Fruit fly (Drosophila melanogaster) whole organism, embryonic: ENCODE data around the gene ksr.

ENCODE experiments used
- ATbp ChIP-seq: fragments of 200-800 bp; sonication (Bioruptor generic); optimal IDR thresholded peaks from 2 replicates; lab custom pipeline; 2017; ENCODE audit warnings: missing biosample characterization, mild to moderate bottlenecking, missing genetic modification characterization, missing genetic modification reagents
- Adf1 ChIP-seq: fragments of 200-800 bp; sonication (Bioruptor generic); IDR thresholded peaks from 2 replicates; pipeline ENCODE4 v1.3.6; 2022; ENCODE audit warnings: missing biosample characterization, missing genetic modification characterization
- CG10543 ChIP-seq: fragments of 200-800 bp; sonication (Bioruptor generic); optimal IDR thresholded peaks from 3 replicates; lab custom pipeline; 2017; ENCODE audit warnings: missing biosample characterization, mild to moderate bottlenecking, missing genetic modification characterization, moderate library complexity
- CG11398 ChIP-seq: fragments of 200-800 bp; sonication (Bioruptor generic); optimal IDR thresholded peaks from 2 replicates; lab custom pipeline; 2016; ENCODE audit warnings: missing biosample characterization, missing genetic modification characterization
- CG13624 ChIP-seq: fragments of 200-800 bp; sonication (Bioruptor generic); optimal IDR thresholded peaks from 2 replicates; lab custom pipeline; 2016; ENCODE audit warnings: missing biosample characterization, missing genetic modification characterization
- CG15269 ChIP-seq: fragments of 200-800 bp; sonication (Bioruptor generic); optimal IDR thresholded peaks from 2 replicates; lab custom pipeline; 2018; ENCODE audit warnings: missing biosample characterization, mild to moderate bottlenecking, missing genetic modification characterization, moderate library complexity
- CG15601 ChIP-seq: fragments of 200-800 bp; sonication (Bioruptor generic); optimal IDR thresholded peaks from 3 replicates; lab custom pipeline; 2019; ENCODE audit warnings: missing biosample characterization, mild to moderate bottlenecking, missing genetic modification characterization, moderate library complexity
- CG16779 ChIP-seq: fragments of 200-800 bp; sonication (Bioruptor generic); IDR thresholded peaks from 2 replicates; pipeline ENCODE4 v1.3.6; 2022; ENCODE audit warnings: missing biosample characterization, missing genetic modification characterization
- CG1792 ChIP-seq: fragments of 200-800 bp; sonication (Bioruptor generic); optimal IDR thresholded peaks from 2 replicates; lab custom pipeline; 2016; ENCODE audit warnings: missing biosample characterization, missing genetic modification characterization
- CG31441 ChIP-seq: fragments of 200-800 bp; sonication (Bioruptor generic); IDR thresholded peaks from 2 replicates; pipeline ENCODE4 v1.3.6; 2022; ENCODE audit warnings: missing biosample characterization, missing genetic modification characterization
- CG32772 ChIP-seq: fragments of 200-800 bp; sonication (Bioruptor generic); IDR thresholded peaks from 2 replicates; pipeline ENCODE4 v1.3.6; 2022; ENCODE audit warnings: missing biosample characterization, missing genetic modification characterization
- CG43689 ChIP-seq: fragments of 200-800 bp; sonication (Bioruptor generic); IDR thresholded peaks from 2 replicates; pipeline ENCODE4 v1.3.6; 2022; ENCODE audit warnings: missing biosample characterization, missing genetic modification characterization
- CG7372 ChIP-seq: fragments of 200-800 bp; sonication (Bioruptor generic); IDR thresholded peaks from 2 replicates; pipeline ENCODE4 v1.3.6; 2022; ENCODE audit warnings: missing biosample characterization, missing genetic modification characterization
- Chrac-16 ChIP-seq: fragments of 200-800 bp; sonication (Bioruptor generic); optimal IDR thresholded peaks from 3 replicates; lab custom pipeline; 2016; ENCODE audit warnings: missing biosample characterization, missing genetic modification characterization
- Dad ChIP-seq: fragments of 200-800 bp; sonication (Bioruptor generic); optimal IDR thresholded peaks from 3 replicates; lab custom pipeline; 2016; ENCODE audit warnings: missing biosample characterization, missing genetic modification characterization
- Dek ChIP-seq: fragments of 200-800 bp; sonication (Bioruptor generic); optimal IDR thresholded peaks from 3 replicates; lab custom pipeline; 2019; ENCODE audit warnings: missing biosample characterization, mild to moderate bottlenecking, missing genetic modification characterization, moderate library complexity
- Dfd ChIP-seq, 2 experiments: fragments of >200 bp; optimal IDR thresholded peaks; 2 replicates each; lab custom pipeline; 2017; ENCODE audit warnings: missing biosample characterization in 2 of 2, missing genetic modification characterization in 2 of 2
- Drgx ChIP-seq: fragments of 200-800 bp; sonication (Bioruptor generic); IDR thresholded peaks from 2 replicates; pipeline ENCODE4 v1.3.6; 2022; ENCODE audit warnings: missing biosample characterization, missing genetic modification characterization
- Lpt ChIP-seq: fragments of >200 bp; optimal IDR thresholded peaks from 2 replicates; lab custom pipeline; 2018; ENCODE audit warnings: missing biosample characterization, missing genetic modification characterization
- Med ChIP-seq: fragments of 200-800 bp; sonication (Bioruptor generic); peaks from one replicate; lab custom pipeline; 2016; ENCODE audit warnings: missing biosample characterization, missing genetic modification characterization, mild to moderate bottlenecking, inconsistent platforms, moderate library complexity
- Ptx1 ChIP-seq: fragments of 200-800 bp; sonication (Bioruptor generic); IDR thresholded peaks from 2 replicates; pipeline ENCODE4 v1.3.6; 2022; ENCODE audit warnings: missing biosample characterization, missing genetic modification characterization
- Sry-δ ChIP-seq: fragments of 200-800 bp; sonication (Bioruptor generic); optimal IDR thresholded peaks from 2 replicates; lab custom pipeline; 2016; ENCODE audit warnings: missing biosample characterization, missing genetic modification characterization
- Stat92E ChIP-seq, 3 experiments: fragments of >200 bp in 2 of 3; fragments of 200-800 bp in 1 of 3; sonication (Bioruptor generic) in 1 of 3; optimal IDR thresholded peaks; 2 replicates each; lab custom pipeline; 2017 to 2019; ENCODE audit warnings: missing biosample characterization in 3 of 3, missing genetic modification characterization in 3 of 3, mild to moderate bottlenecking in 1 of 3, moderate library complexity in 1 of 3
- Trl ChIP-seq, 3 experiments: fragments of >200 bp in 2 of 3; fragments of 200-800 bp in 1 of 3; sonication (Bioruptor generic) in 1 of 3; optimal IDR thresholded peaks; 2 replicates in 1 of 3; 3 replicates in 2 of 3; lab custom pipeline; 2016 to 2017; ENCODE audit warnings: missing biosample characterization in 1 of 3, missing genetic modification characterization in 1 of 3
- ac ChIP-seq: fragments of 200-800 bp; sonication (Bioruptor generic); optimal IDR thresholded peaks from 3 replicates; lab custom pipeline; 2017; ENCODE audit warnings: missing biosample characterization, mild to moderate bottlenecking, missing genetic modification characterization
- amos ChIP-seq: fragments of 200-800 bp; sonication (Bioruptor generic); IDR thresholded peaks from 2 replicates; pipeline ENCODE4 v1.3.6; 2022; ENCODE audit warnings: missing biosample characterization, missing genetic modification characterization; ENCODE audit not compliant: partially characterized antibody
- bbx ChIP-seq: fragments of 200-800 bp; sonication (Bioruptor generic); IDR thresholded peaks from 2 replicates; pipeline ENCODE4 v1.3.6; 2022; ENCODE audit warnings: missing biosample characterization, missing genetic modification characterization; ENCODE audit not compliant: partially characterized antibody
- bigmax ChIP-seq: fragments of 200-800 bp; sonication (Bioruptor generic); optimal IDR thresholded peaks from 2 replicates; lab custom pipeline; 2018; ENCODE audit warnings: missing biosample characterization, mild to moderate bottlenecking, missing genetic modification characterization
- br ChIP-seq: fragments of >200 bp; optimal IDR thresholded peaks from 2 replicates; lab custom pipeline; 2017
- crp ChIP-seq, 2 experiments: fragments of 200-800 bp; sonication (Bioruptor generic); optimal IDR thresholded peaks; 2 replicates in 1 of 2; 3 replicates in 1 of 2; lab custom pipeline; 2017; ENCODE audit warnings: missing biosample characterization in 2 of 2, missing genetic modification characterization in 2 of 2, mild to moderate bottlenecking in 1 of 2, moderate library complexity in 1 of 2
- dpn ChIP-seq, 2 experiments: fragments of 200-800 bp; sonication (Bioruptor generic); optimal IDR thresholded peaks; 3 replicates each; lab custom pipeline; 2016; ENCODE audit warnings: missing biosample characterization in 2 of 2, missing genetic modification characterization in 2 of 2
- emc ChIP-seq: fragments of 200-800 bp; sonication (Bioruptor generic); optimal IDR thresholded peaks from 2 replicates; lab custom pipeline; 2016; ENCODE audit warnings: missing biosample characterization, missing genetic modification characterization
- ems ChIP-seq: fragments of 200-800 bp; sonication (Bioruptor generic); optimal IDR thresholded peaks from 3 replicates; lab custom pipeline; 2016; ENCODE audit warnings: missing biosample characterization, missing genetic modification characterization
- eyg ChIP-seq: fragments of 200-800 bp; sonication (Bioruptor generic); optimal IDR thresholded peaks from 3 replicates; lab custom pipeline; 2016; ENCODE audit warnings: missing biosample characterization, missing genetic modification characterization
- gsb ChIP-seq: fragments of 200-800 bp; sonication (Bioruptor generic); IDR thresholded peaks from 2 replicates; pipeline ENCODE4 v1.3.6; 2022; ENCODE audit warnings: missing biosample characterization, missing genetic modification characterization
- kni ChIP-seq: fragments of 200-800 bp; sonication (Bioruptor generic); optimal IDR thresholded peaks from 3 replicates; lab custom pipeline; 2017; ENCODE audit warnings: mild to moderate bottlenecking, missing biosample characterization, missing genetic modification reagents, missing genetic modification characterization
- knrl ChIP-seq: fragments of 200-800 bp; sonication (Bioruptor generic); IDR thresholded peaks from 3 replicates; pipeline ENCODE4 v1.3.6; 2022; ENCODE audit warnings: missing biosample characterization, missing genetic modification characterization; ENCODE audit not compliant: partially characterized antibody
- lab ChIP-seq: fragments of 200-800 bp; sonication (Bioruptor generic); optimal IDR thresholded peaks from 3 replicates; lab custom pipeline; 2017; ENCODE audit warnings: missing biosample characterization, missing genetic modification characterization, mild to moderate bottlenecking, moderate library complexity, missing genetic modification reagents
- lbe ChIP-seq: fragments of 200-800 bp; sonication (Bioruptor generic); optimal IDR thresholded peaks from 2 replicates; lab custom pipeline; 2016; ENCODE audit warnings: missing biosample characterization, mild to moderate bottlenecking, missing genetic modification characterization
- mirr ChIP-seq: fragments of 200-800 bp; sonication (Bioruptor generic); optimal IDR thresholded peaks from 3 replicates; lab custom pipeline; 2018; ENCODE audit warnings: missing biosample characterization, mild to moderate bottlenecking, missing genetic modification characterization
- rib ChIP-seq: fragments of 200-800 bp; sonication (Bioruptor generic); IDR thresholded peaks from 2 replicates; pipeline ENCODE4 v1.3.6; 2022; ENCODE audit warnings: missing biosample characterization, missing genetic modification characterization
- sens ChIP-seq: fragments of 200-800 bp; sonication (Bioruptor generic); peaks from one replicate; lab custom pipeline; 2016; ENCODE audit warnings: missing biosample characterization, missing genetic modification characterization
- so ChIP-seq: fragments of 200-800 bp; sonication (Bioruptor generic); IDR thresholded peaks from 3 replicates; pipeline ENCODE4 v1.3.6; 2022; ENCODE audit warnings: missing biosample characterization, missing genetic modification characterization
- tll ChIP-seq, 2 experiments: fragments of 200-800 bp in 1 of 2; fragments of >200 bp in 1 of 2; sonication (Bioruptor generic) in 1 of 2; optimal IDR thresholded peaks; 2 replicates each; lab custom pipeline; 2017 to 2019; ENCODE audit warnings: missing biosample characterization in 2 of 2, missing genetic modification characterization in 2 of 2, mild to moderate bottlenecking in 1 of 2, moderate library complexity in 1 of 2
- twi ChIP-seq: fragments of 200-800 bp; optimal IDR thresholded peaks from 2 replicates; lab custom pipeline; 2019; ENCODE audit warnings: missing biosample characterization, mild to moderate bottlenecking, missing genetic modification characterization, moderate library complexity
- unc-4 ChIP-seq: fragments of 200-800 bp; sonication (Bioruptor generic); IDR thresholded peaks from 2 replicates; pipeline ENCODE4 v1.3.6; 2022; ENCODE audit warnings: missing biosample characterization, missing genetic modification characterization; ENCODE audit not compliant: partially characterized antibody
- usp ChIP-seq: fragments of >200 bp; optimal IDR thresholded peaks from 2 replicates; lab custom pipeline; 2017; ENCODE audit warnings: missing biosample characterization, missing genetic modification characterization
- wdn ChIP-seq: fragments of 200-800 bp; sonication (Bioruptor generic); IDR thresholded peaks from 2 replicates; pipeline ENCODE4 v1.3.6; 2022; ENCODE audit warnings: missing biosample characterization, missing genetic modification characterization
- zen2 ChIP-seq: fragments of 200-800 bp; sonication (Bioruptor generic); IDR thresholded peaks from 3 replicates; pipeline ENCODE4 v1.3.6; 2022; ENCODE audit warnings: missing biosample characterization, missing genetic modification characterization; ENCODE audit not compliant: partially characterized antibody
- zfh1 ChIP-seq: fragments of 200-800 bp; sonication (Bioruptor generic); IDR thresholded peaks from 3 replicates; pipeline ENCODE4 v1.3.6; 2022; ENCODE audit warnings: missing biosample characterization, missing genetic modification characterization

The ksr gene

DNA sequence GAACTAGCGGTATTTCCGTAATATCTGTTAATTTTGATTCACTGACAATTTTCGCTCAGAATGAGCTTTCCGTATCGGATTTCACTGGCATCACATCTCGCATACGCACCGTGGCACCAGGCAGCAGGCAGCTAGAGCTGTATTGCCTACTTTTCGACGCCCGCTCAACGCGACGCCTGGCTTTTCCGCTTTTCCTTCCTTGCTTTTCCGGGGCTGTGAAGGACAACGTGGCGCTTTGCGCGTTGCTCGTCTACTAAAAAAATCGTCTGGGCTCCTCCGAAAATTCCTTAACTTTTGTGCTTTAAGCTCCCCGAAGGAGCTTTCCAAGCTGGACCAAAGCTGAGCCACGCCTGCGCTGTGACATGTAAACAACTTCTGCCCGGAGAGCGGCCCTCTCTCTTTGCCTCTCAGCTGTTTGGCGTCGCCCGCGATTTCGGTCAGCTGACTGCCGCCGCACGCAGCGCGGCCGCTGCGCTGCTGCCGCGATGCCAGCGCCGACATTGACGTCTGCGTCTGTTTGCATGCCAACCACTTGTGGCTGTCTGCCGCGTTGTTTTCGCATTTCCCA lies 39.4 kb upstream of the ksr start, which contains the start of the genes CG43845 and Nmdar1 (continued):
- TF ChIP-seq ATbp (GFP tag; lab: Kevin White, UChicago) (no peak), CG16779 (GFP tag; lab: Robert Waterston, UW) (0 out of 2 replicates have a peak, but pooled peaks have one; percentile 33), tll (GFP tag; optimal IDR thresholded peaks at IDR 0.05; lab: Kevin White, UChicago) (no peak), Adf1 (peak; percentile 98), crp (GFP tag; optimal IDR thresholded peaks at IDR 0.05; lab: Kevin White, UChicago) (peak in 1 of 2 experiments; percentile 80), zfh1 (GFP tag; lab: Robert Waterston, UW) (no peak), ac (no peak), eyg (no peak), twi (tag; lab: Kevin White, UChicago) (no peak), bigmax (GFP tag; lab: Kevin White, UChicago) (no peak), rib (GFP tag; lab: Robert Waterston, UW) (no peak), Trl (optimal IDR thresholded peaks at IDR 0.05; lab: Kevin White, UChicago) (peak; percentile 57 to 61), Trl (GFP tag; optimal IDR thresholded peaks at IDR 0.05; lab: Kevin White, UChicago) (peak; percentile 17), zen2 (GFP tag; lab: Robert Waterston, UW) (peak; percentile 71; the same call in 2 of the 3 replicates), emc (GFP tag; lab: Kevin White, UChicago) (no peak), so (peak; percentile 21; the same call in 1 of the 3 replicates), CG32772 (GFP tag; lab: Robert Waterston, UW) (no peak), unc-4 (peak; percentile 51), Lpt (GFP tag; lab: Kevin White, UChicago) (no peak), Dad (no peak), CG1792 (no peak), Ptx1 (GFP tag; lab: Robert Waterston, UW) (no peak), Stat92E (GFP tag; optimal IDR thresholded peaks at IDR 0.05; lab: Kevin White, UChicago) (no peak), lab (GFP tag; lab: Kevin White, UChicago) (no peak), CG11398 (GFP tag; lab: Kevin White, UChicago) (no peak), CG10543 (GFP tag; lab: Kevin White, UChicago) (peak; percentile 2), kni (GFP tag; lab: Kevin White, UChicago) (no peak), Med (GFP tag; lab: Kevin White, UChicago) (peak; percentile 72), lbe (no peak), bbx (GFP tag; lab: Robert Waterston, UW) (peak; percentile 12; the same call in 1 of the 2 replicates), usp (GFP tag; lab: Kevin White, UChicago) (no peak), sens (GFP tag; lab: Kevin White, UChicago) (peak; percentile 74), CG13624 (GFP tag; lab: Kevin White, UChicago) (no peak), ems (peak; percentile 2), br (lab: Kevin White, UChicago) (no peak), Drgx (peak; percentile 23; the same call in 1 of the 2 replicates), Chrac-16 (GFP tag; lab: Kevin White, UChicago) (no peak), Dek (tag; lab: Kevin White, UChicago) (no peak), Dfd (GFP tag; optimal IDR thresholded peaks at IDR 0.05; lab: Kevin White, UChicago) (no peak), mirr (GFP tag; lab: Kevin White, UChicago) (no peak), CG7372 (peak; percentile 68; the same call in 1 of the 2 replicates), CG43689 (GFP tag; lab: Robert Waterston, UW) (no peak), wdn (no peak), gsb (GFP tag; lab: Robert Waterston, UW) (0 out of 2 replicates have a peak, but pooled peaks have one; percentile 11), knrl (GFP tag; lab: Robert Waterston, UW) (no peak), dpn (GFP tag; optimal IDR thresholded peaks at IDR 0.05; lab: Kevin White, UChicago) (no peak), CG31441 (no peak), CG15269 (tag; lab: Kevin White, UChicago) (no peak), Sry-δ (GFP tag; lab: Kevin White, UChicago) (no peak), CG15601 (tag; lab: Kevin White, UChicago) (no peak), amos (GFP tag; lab: Robert Waterston, UW) (no peak)
